Worm (Caenorhabditis elegans) whole organism, midembryonic: ENCODE data around the gene mrpl-37.

Experiments used
- T22C8.4 ChIP-seq: fragments of 200-800 bp; sonication (Bioruptor generic); IDR thresholded peaks from 2 replicates; pipeline ENCODE4 v1.3.6; 2022; ENCODE audit warnings: missing genetic modification characterization, missing compliant biosample characterization
- flt-1 ChIP-seq: fragments of 200-800 bp; sonication (Bioruptor generic); IDR thresholded peaks from 2 replicates; pipeline ENCODE4 v1.3.6; 2022; ENCODE audit warnings: missing genetic modification characterization, missing compliant biosample characterization
- med-1 ChIP-seq: sonication (generic microtip); optimal IDR thresholded peaks from 2 replicates; lab custom pipeline; 2017; ENCODE audit warnings: missing genetic modification characterization, mild to moderate bottlenecking, missing compliant biosample characterization, antibody characterized with exemption, missing genetic modification reagents; ENCODE audit not compliant: insufficient read depth
- tab-1 ChIP-seq: fragments of 200-800 bp; sonication (Bioruptor generic); IDR thresholded peaks from 2 replicates; pipeline ENCODE4 v1.3.6; 2022; ENCODE audit warnings: missing genetic modification characterization, missing compliant biosample characterization
- ztf-23 ChIP-seq: fragments of 200-800 bp; sonication (Bioruptor generic); IDR thresholded peaks from 2 replicates; pipeline ENCODE4 v1.3.6; 2022; ENCODE audit warnings: missing genetic modification reagents, missing genetic modification characterization, missing compliant biosample characterization

ce11 chrII:13611186-13611585, 36.3 kb upstream of the mrpl-37 start, which contains the start of gene gst-24:
- TF ChIP-seq flt-1: no peak
- no peak for TF ChIP-seq ztf-23 (GFP tag; lab: Robert Waterston, UW)
- no peak for TF ChIP-seq T22C8.4
- TF ChIP-seq med-1 (GFP tag; lab: Kevin White, UChicago): no peak
- TF ChIP-seq tab-1 (GFP tag; lab: Robert Waterston, UW): no peak
